Worm (Caenorhabditis elegans) whole organism, L4 larva: ENCODE results near the gene spp-3.

Experiments
- F26F4.8 ChIP-seq: fragments of 200-800 bp; sonication (Bioruptor generic); conservative IDR thresholded peaks from 2 replicates; pipeline ENCODE4 v1.3.6; 2022; ENCODE audit warnings: missing genetic modification characterization, missing compliant biosample characterization
- F49E8.2 ChIP-seq: sonication (generic microtip); optimal IDR thresholded peaks from 2 replicates; lab custom pipeline; 2016; ENCODE audit warnings: missing compliant biosample characterization, mild to moderate bottlenecking, missing genetic modification characterization, borderline replicate concordance
- R02D3.7 ChIP-seq: fragments of 150-350 bp; sonication (generic microtip); optimal IDR thresholded peaks from 3 replicates; lab custom pipeline; 2014; ENCODE audit warnings: missing biosample characterization, missing genetic modification characterization
- T20F7.1 ChIP-seq: fragments of 200-800 bp; sonication (Bioruptor generic); optimal IDR thresholded peaks from 2 replicates; lab custom pipeline; 2018; ENCODE audit warnings: mild to moderate bottlenecking, missing genetic modification characterization, missing compliant biosample characterization
- T26A8.4 ChIP-seq: fragments of 200-800 bp; sonication (Bioruptor generic); IDR thresholded peaks from 2 replicates; pipeline ENCODE4 v1.3.6; 2022; ENCODE audit warnings: missing genetic modification characterization, missing compliant biosample characterization
- aha-1 ChIP-seq: fragments of 150-350 bp; peaks from one replicate; lab custom pipeline; 2014; ENCODE audit warnings: missing biosample characterization, missing genetic modification characterization
- ama-1 ChIP-seq: fragments of 150-350 bp; optimal IDR thresholded peaks from 2 replicates; lab custom pipeline; 2014; ENCODE audit warnings: inconsistent platforms, mixed read lengths
- arid-1 ChIP-seq: fragments of 200-800 bp; sonication (Bioruptor generic); conservative IDR thresholded peaks from 2 replicates; pipeline ENCODE4 v1.3.6; 2022; ENCODE audit warnings: missing genetic modification reagents, missing genetic modification characterization, missing compliant biosample characterization
- ceh-20 ChIP-seq: fragments of 200-800 bp; sonication (Bioruptor generic); IDR thresholded peaks from 2 replicates; pipeline ENCODE4 v1.3.6; 2022; ENCODE audit warnings: missing genetic modification reagents, missing genetic modification characterization, missing compliant biosample characterization
- ceh-28 ChIP-seq: fragments of 150-350 bp; optimal IDR thresholded peaks from 2 replicates; lab custom pipeline; 2014; ENCODE audit warnings: missing biosample characterization, missing genetic modification reagents, missing genetic modification characterization
- ceh-32 ChIP-seq: sonication (generic microtip); optimal IDR thresholded peaks from 2 replicates; lab custom pipeline; 2016; ENCODE audit warnings: mild to moderate bottlenecking, missing genetic modification characterization, missing compliant biosample characterization; ENCODE audit not compliant: poor library complexity
- daf-16 ChIP-seq, 3 experiments: sonication (generic microtip); optimal IDR thresholded peaks; 2 replicates each; lab custom pipeline; 2016 to 2017; ENCODE audit warnings: missing genetic modification characterization in 3 of 3, missing genetic modification reagents in 3 of 3, mild to moderate bottlenecking in 2 of 3, missing compliant biosample characterization in 2 of 3, missing biosample characterization in 1 of 3, moderate library complexity in 1 of 3
- dmd-6 ChIP-seq: fragments of 200-800 bp; sonication (Bioruptor generic); IDR thresholded peaks from 2 replicates; pipeline ENCODE4 v1.3.6; 2022; ENCODE audit warnings: missing genetic modification reagents, missing genetic modification characterization, missing compliant biosample characterization
- dmd-9 ChIP-seq: fragments of 200-800 bp; sonication (Bioruptor generic); IDR thresholded peaks from 2 replicates; pipeline ENCODE4 v1.3.6; 2022; ENCODE audit warnings: missing genetic modification reagents, missing genetic modification characterization, missing compliant biosample characterization
- dve-1 ChIP-seq: sonication (generic microtip); optimal IDR thresholded peaks from 2 replicates; lab custom pipeline; 2017; ENCODE audit warnings: antibody characterized with exemption, mild to moderate bottlenecking, missing genetic modification characterization, missing compliant biosample characterization; ENCODE audit not compliant: insufficient read depth
- hlh-11 ChIP-seq: fragments of 200-800 bp; sonication (Bioruptor generic); optimal IDR thresholded peaks from 2 replicates; lab custom pipeline; 2018; ENCODE audit warnings: mild to moderate bottlenecking, missing genetic modification characterization, missing compliant biosample characterization
- jun-1 ChIP-seq: fragments of 150-350 bp; optimal IDR thresholded peaks from 2 replicates; lab custom pipeline; 2014; ENCODE audit warnings: missing biosample characterization, missing genetic modification reagents, missing genetic modification characterization
- lim-7 ChIP-seq: fragments of 200-800 bp; sonication (Bioruptor generic); IDR thresholded peaks from 2 replicates; pipeline ENCODE4 v1.3.6; 2022; ENCODE audit warnings: missing genetic modification characterization, missing compliant biosample characterization
- lin-1 ChIP-seq: fragments of 200-800 bp; sonication (Bioruptor generic); IDR thresholded peaks from 2 replicates; pipeline ENCODE4 v1.3.6; 2022; ENCODE audit warnings: missing genetic modification reagents, missing genetic modification characterization, missing compliant biosample characterization
- lin-15B ChIP-seq: fragments of 150-350 bp; sonication (generic microtip); optimal IDR thresholded peaks from 3 replicates; lab custom pipeline; 2014; ENCODE audit warnings: missing biosample characterization, missing genetic modification characterization
- mdt-29 ChIP-seq: fragments of 200-800 bp; sonication (Bioruptor generic); IDR thresholded peaks from 2 replicates; pipeline ENCODE4 v1.3.6; 2022; ENCODE audit warnings: missing genetic modification reagents, missing genetic modification characterization, missing compliant biosample characterization
- mes-2 ChIP-seq: sonication (generic microtip); optimal IDR thresholded peaks from 2 replicates; lab custom pipeline; 2016; ENCODE audit warnings: missing genotype, mild to moderate bottlenecking, missing genetic modification characterization, missing compliant biosample characterization; ENCODE audit not compliant: poor library complexity, severe bottlenecking
- mxl-2 ChIP-seq: fragments of 200-800 bp; sonication (Bioruptor generic); conservative IDR thresholded peaks from 2 replicates; pipeline ENCODE4 v1.3.6; 2022; ENCODE audit warnings: missing genetic modification reagents, missing genetic modification characterization, missing compliant biosample characterization
- nhr-10 ChIP-seq: fragments of 150-350 bp; optimal IDR thresholded peaks from 2 replicates; lab custom pipeline; 2014; ENCODE audit warnings: missing biosample characterization, missing genetic modification characterization
- nhr-102 ChIP-seq: sonication (generic microtip); optimal IDR thresholded peaks from 2 replicates; lab custom pipeline; 2016; ENCODE audit warnings: mild to moderate bottlenecking, missing genetic modification characterization, moderate library complexity, missing compliant biosample characterization
- nhr-11 ChIP-seq: fragments of 150-350 bp; optimal IDR thresholded peaks from 2 replicates; lab custom pipeline; 2014; ENCODE audit warnings: missing biosample characterization, missing genetic modification characterization
- nhr-111 ChIP-seq: fragments of 200-800 bp; sonication (Bioruptor generic); optimal IDR thresholded peaks from 2 replicates; lab custom pipeline; 2018; ENCODE audit warnings: mild to moderate bottlenecking, missing genetic modification characterization, missing compliant biosample characterization
- nhr-28 ChIP-seq: fragments of 150-350 bp; optimal IDR thresholded peaks from 2 replicates; lab custom pipeline; 2014; ENCODE audit warnings: missing biosample characterization, missing genetic modification characterization
- nhr-6 ChIP-seq: fragments of 150-350 bp; optimal IDR thresholded peaks from 2 replicates; lab custom pipeline; 2014; ENCODE audit warnings: missing biosample characterization, missing genetic modification characterization
- nhr-77 ChIP-seq: fragments of 150-350 bp; optimal IDR thresholded peaks from 2 replicates; lab custom pipeline; 2014; ENCODE audit warnings: missing biosample characterization, missing genetic modification characterization
- pha-4 ChIP-seq, 2 experiments: fragments of 150-350 bp in 1 of 2; fragments of 200-800 bp in 1 of 2; sonication (Bioruptor generic) in 1 of 2; IDR thresholded peaks in 1 of 2; optimal IDR thresholded peaks in 1 of 2; 2 replicates each; pipeline versions ENCODE4 v1.3.6 to Lab custom; 2014 to 2022; ENCODE audit warnings: missing genetic modification characterization in 2 of 2, missing genetic modification reagents in 2 of 2, missing biosample characterization in 1 of 2, missing compliant biosample characterization in 1 of 2
- php-3 ChIP-seq: fragments of 200-800 bp; sonication (Bioruptor generic); IDR thresholded peaks from 2 replicates; pipeline ENCODE4 v1.3.6; 2022; ENCODE audit warnings: missing genetic modification reagents, missing genetic modification characterization, missing compliant biosample characterization
- pqm-1 ChIP-seq: sonication (generic microtip); optimal IDR thresholded peaks from 2 replicates; lab custom pipeline; 2017; ENCODE audit warnings: missing biosample characterization, missing genetic modification characterization
- rbr-2 ChIP-seq: sonication (generic microtip); optimal IDR thresholded peaks from 2 replicates; lab custom pipeline; 2016; ENCODE audit warnings: missing genotype, missing genetic modification characterization, missing compliant biosample characterization
- saeg-2 ChIP-seq: fragments of 200-800 bp; sonication (Bioruptor generic); IDR thresholded peaks from 2 replicates; pipeline ENCODE4 v1.3.6; 2022; ENCODE audit warnings: missing genetic modification reagents, missing genetic modification characterization, missing compliant biosample characterization
- set-16 ChIP-seq: fragments of 200-800 bp; sonication (Bioruptor generic); IDR thresholded peaks from 2 replicates; pipeline ENCODE4 v1.3.6; 2022; ENCODE audit warnings: missing genetic modification reagents, missing genetic modification characterization, missing compliant biosample characterization
- tra-1 ChIP-seq: fragments of 200-800 bp; sonication (Bioruptor generic); IDR thresholded peaks from 2 replicates; pipeline ENCODE4 v1.3.6; 2022; ENCODE audit warnings: missing genetic modification reagents, missing genetic modification characterization, missing compliant biosample characterization
- unc-39 ChIP-seq: sonication (generic microtip); optimal IDR thresholded peaks from 2 replicates; lab custom pipeline; 2017; ENCODE audit warnings: missing biosample characterization, missing genetic modification characterization
- unc-62 ChIP-seq, 3 experiments: fragments of 150-350 bp in 1 of 3; sonication (generic microtip); optimal IDR thresholded peaks in 2 of 3; peaks in 1 of 3; 1 replicate in 1 of 3; 2 replicates in 2 of 3; lab custom pipeline; 2014 to 2017; ENCODE audit warnings: missing biosample characterization in 3 of 3, missing genetic modification characterization in 3 of 3, missing genetic modification reagents in 3 of 3, missing genotype in 1 of 3
- ztf-7 ChIP-seq: fragments of 150-350 bp; optimal IDR thresholded peaks from 2 replicates; lab custom pipeline; 2014; ENCODE audit warnings: missing biosample characterization, missing genetic modification characterization

The spp-3 gene

ce11 chrX:7320115-7320711 is 5.1 kb upstream of the spp-3 start, which contains the start of gene spp-5 (continued):
- TF ChIP-seq lim-7 (no peak), unc-62 (GFP tag; optimal IDR thresholded peaks at IDR 0.05 in 1 of 2; lab: Kevin White, UChicago) (peak in 1 of 2 experiments; percentile 62), unc-62 (tag; optimal IDR thresholded peaks at IDR 0.05; lab: Kevin White, UChicago) (no peak), dve-1 (tag; lab: Kevin White, UChicago) (peak; percentile 76), aha-1 (peak; percentile 89), unc-39 (no peak), T20F7.1 (GFP tag; lab: Kevin White, UChicago) (peak; percentile 55), nhr-11 (no peak), lin-15B (no peak), ztf-7 (no peak), dmd-6 (GFP tag; lab: Robert Waterston, UW) (peak; percentile 90), php-3 (GFP tag; lab: Robert Waterston, UW) (peak; percentile 90), F49E8.2 (tag; lab: Kevin White, UChicago) (no peak), nhr-111 (no peak), jun-1 (no peak), nhr-102 (tag; lab: Kevin White, UChicago) (peak; percentile 39), tra-1 (peak; percentile 83), F26F4.8 (GFP tag; lab: Robert Waterston, UW) (no peak), arid-1 (GFP tag; lab: Robert Waterston, UW) (no peak), nhr-28 (peak; percentile 77), set-16 (no peak), lin-1 (GFP tag; lab: Robert Waterston, UW) (0 out of 2 replicates have a peak, but pooled peaks have one; percentile 12)

ce11 chrX:7318639-7319038 is 3.5 kb upstream of the spp-3 start, which contains the start of gene spp-4:
Gene spp-4, minus strand, starts transcription at chrX:7318756.
- TF ChIP-seq hlh-11 (tag; lab: Kevin White, UChicago) (peak; percentile 3), daf-16 (GFP tag; optimal IDR thresholded peaks at IDR 0.05; lab: Kevin White, UChicago) (no peak), daf-16 (tag; optimal IDR thresholded peaks at IDR 0.05; lab: Kevin White, UChicago) (peak; percentile 78), dmd-6 (GFP tag; lab: Robert Waterston, UW) (peak; percentile 62), ceh-28 (tag; lab: Kevin White, UChicago) (no peak)

DNA sequence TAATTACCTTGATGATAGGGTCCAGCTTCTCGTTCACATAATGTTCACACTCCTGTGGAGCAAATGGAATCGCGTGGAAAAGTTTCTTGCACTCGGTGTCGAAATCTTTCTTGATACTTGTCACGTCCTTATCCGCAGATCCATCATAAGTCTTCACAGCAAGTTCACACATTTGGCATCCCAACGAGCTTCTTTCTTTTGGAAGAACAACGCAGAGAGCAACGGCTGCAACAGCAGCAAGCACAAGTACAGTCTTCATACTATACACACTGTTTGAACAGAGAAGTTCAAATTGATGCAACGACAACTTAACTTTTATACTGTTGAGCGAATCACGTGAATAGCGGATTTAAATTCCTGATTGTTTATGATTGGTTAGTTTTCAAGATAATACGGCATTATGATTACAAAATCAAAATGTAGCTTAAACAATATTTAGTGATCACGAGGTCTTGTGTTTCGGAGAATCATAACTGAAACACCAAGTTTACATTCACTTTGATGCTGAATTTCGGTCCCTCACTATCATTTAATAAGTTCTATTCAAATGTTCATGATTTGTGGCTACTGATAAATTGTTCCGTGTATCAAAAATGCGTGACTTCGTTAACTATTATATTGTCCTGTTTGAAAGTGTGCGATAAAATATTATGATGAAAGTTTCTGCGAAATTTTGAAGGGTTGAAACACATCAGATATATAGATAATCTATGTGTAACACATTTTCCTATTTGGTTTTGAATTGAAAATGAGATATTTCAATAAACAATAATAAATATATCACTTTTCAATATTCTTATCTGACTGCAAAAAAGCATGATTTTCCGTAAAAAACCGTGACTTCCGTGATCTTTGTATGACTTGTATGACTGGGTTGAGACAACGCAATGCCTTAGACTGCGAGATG is 1.6 kb upstream of the spp-3 start, which contains the start of the genes spp-2 and spp-6:
TSS of gene spp-2 (minus strand) at position 334 of the 907 bp plus-strand sequence.
TSS of gene spp-6 (plus strand) at position 857 of the 907 bp plus-strand sequence.
- TF ChIP-seq T26A8.4 (GFP tag; lab: Robert Waterston, UW) (peak; percentile 63; the same call in 1 of the 2 replicates), nhr-6 (tag; lab: Kevin White, UChicago) (peak; percentile 53), R02D3.7 (no peak), nhr-11 (no peak), mes-2 (tag; lab: Kevin White, UChicago) (peak; percentile 29), ceh-20 (peak; percentile 55; the same call in 1 of the 2 replicates), ceh-32 (tag; lab: Kevin White, UChicago) (no peak), ceh-28 (tag; lab: Kevin White, UChicago) (no peak), hlh-11 (tag; lab: Kevin White, UChicago) (peak; percentile 65), rbr-2 (no peak), mxl-2 (no peak), nhr-10 (tag; lab: Kevin White, UChicago) (peak; percentile 12), daf-16 (GFP tag; optimal IDR thresholded peaks at IDR 0.05; lab: Kevin White, UChicago) (no peak), daf-16 (tag; optimal IDR thresholded peaks at IDR 0.05; lab: Kevin White, UChicago) (peak; percentile 89), dmd-9 (no peak), nhr-28 (peak; percentile 38), ama-1 (lab: Kevin White, UChicago) (peak; percentile 7), pha-4 (GFP tag; IDR thresholded peaks at IDR 0.05; lab: Robert Waterston, UW) (peak; percentile 16; the same call in 1 of the 2 replicates), pha-4 (tag; optimal IDR thresholded peaks at IDR 0.05; lab: Kevin White, UChicago) (no peak), nhr-77 (tag; lab: Kevin White, UChicago) (peak; percentile 0), dve-1 (tag; lab: Kevin White, UChicago) (peak; percentile 86), mdt-29 (GFP tag; lab: Robert Waterston, UW) (peak; percentile 21; the same call in 1 of the 2 replicates), nhr-102 (tag; lab: Kevin White, UChicago) (peak; percentile 10), dmd-6 (GFP tag; lab: Robert Waterston, UW) (peak; percentile 76), saeg-2 (peak; percentile 75; the same call in 1 of the 2 replicates), unc-62 (GFP tag; optimal IDR thresholded peaks at IDR 0.05 in 1 of 2; lab: Kevin White, UChicago) (peak in 1 of 2 experiments; percentile 88), unc-62 (tag; optimal IDR thresholded peaks at IDR 0.05; lab: Kevin White, UChicago) (no peak), pqm-1 (tag; lab: Kevin White, UChicago) (peak; percentile 96)
